Worm (Caenorhabditis elegans): ENCODE data around the gene trcs-2.

DNA sequence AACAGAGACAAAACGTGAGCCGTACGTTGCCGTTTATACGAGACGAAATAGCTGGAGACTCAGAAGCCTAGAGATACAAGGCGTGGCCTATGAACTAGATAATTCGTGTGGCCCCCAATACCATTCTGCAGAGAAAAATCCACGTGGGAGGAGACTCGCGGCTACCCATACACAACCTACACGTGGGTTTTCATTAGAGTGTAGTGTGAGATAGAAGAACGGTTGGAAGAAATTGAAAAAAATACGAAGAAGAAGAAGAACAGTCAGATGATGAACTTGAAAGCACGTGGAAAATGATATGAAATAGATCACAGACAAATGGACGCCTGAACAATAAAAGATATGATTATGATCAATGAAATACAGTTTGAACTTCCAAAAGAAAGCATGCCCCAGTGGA, 42.9 kb downstream of the trcs-2 start:
- TF ChIP-seq fos-1 (tag; optimal IDR thresholded peaks at IDR 0.05) (no peak), unc-39 (tag; optimal IDR thresholded peaks at IDR 0.05) (no peak), ama-1 (optimal IDR thresholded peaks at IDR 0.05) (no peak), lsy-12 (tag; optimal IDR thresholded peaks at IDR 0.05) (peak; percentile 2), unc-62 (GFP tag; optimal IDR thresholded peaks at IDR 0.05) (no peak), ZK546.5 (tag; optimal IDR thresholded peaks at IDR 0.05) (no peak)
